Fruit fly (Drosophila melanogaster): ENCODE measurements around the gene Ir7c.

- peak; percentile 73 for TF ChIP-seq Crg-1 (GFP tag; optimal IDR thresholded peaks at IDR 0.05)
- TF ChIP-seq CG11617 (GFP tag; optimal IDR thresholded peaks at IDR 0.05): peak; percentile 69
- TF ChIP-seq cic (GFP tag; optimal IDR thresholded peaks at IDR 0.05): peak; percentile 5
- TF ChIP-seq Hr96 (GFP tag; optimal IDR thresholded peaks at IDR 0.05): peak; percentile 66
- TF ChIP-seq bab1 (GFP tag; optimal IDR thresholded peaks at IDR 0.05): peak; percentile 92
- TF ChIP-seq CG14711 (tag; optimal IDR thresholded peaks at IDR 0.05): peak; percentile 85
- peak; percentile 44 for TF ChIP-seq CG5204 (GFP tag; optimal IDR thresholded peaks at IDR 0.05)
- peak; percentile 63 for TF ChIP-seq pad (GFP tag; optimal IDR thresholded peaks at IDR 0.05)
- TF ChIP-seq CG1620 (GFP tag; optimal IDR thresholded peaks at IDR 0.05): peak; percentile 59
- TF ChIP-seq kay (GFP tag; ENCODE audit: borderline replicate concordance): no peak
- TF ChIP-seq Mnt (GFP tag; optimal IDR thresholded peaks at IDR 0.05): peak; percentile 66
Observed at dm6 chrX:7888386-7889024, 14.3 kb downstream of the Ir7c start, which contains the start of gene Acat1.
